Fruit fly (Drosophila melanogaster) whole organism, embryonic: ENCODE measurements around the gene CG10674.

Source experiments
- ATbp ChIP-seq: fragments of 200-800 bp; sonication (Bioruptor generic); optimal IDR thresholded peaks from 2 replicates; lab custom pipeline; 2017; ENCODE audit warnings: missing biosample characterization, mild to moderate bottlenecking, missing genetic modification characterization, missing genetic modification reagents
- Asciz ChIP-seq: fragments of 200-800 bp; sonication (Bioruptor generic); optimal IDR thresholded peaks from 2 replicates; lab custom pipeline; 2017; ENCODE audit warnings: missing biosample characterization, mild to moderate bottlenecking, missing genetic modification characterization, missing genetic modification reagents
- B-H1 ChIP-seq: fragments of 200-800 bp; sonication (Bioruptor generic); IDR thresholded peaks from 3 replicates; pipeline ENCODE4 v1.3.6; 2022; ENCODE audit warnings: missing biosample characterization, missing genetic modification characterization
- CG10654 ChIP-seq: fragments of 200-800 bp; sonication (Bioruptor generic); optimal IDR thresholded peaks from 2 replicates; lab custom pipeline; 2016; ENCODE audit warnings: missing biosample characterization, missing genetic modification characterization
- CG12942 ChIP-seq: fragments of 200-800 bp; sonication (Bioruptor generic); optimal IDR thresholded peaks from 3 replicates; lab custom pipeline; 2016; ENCODE audit warnings: missing biosample characterization, missing genetic modification characterization
- CG14965 ChIP-seq: fragments of 200-800 bp; sonication (Bioruptor generic); optimal IDR thresholded peaks from 2 replicates; lab custom pipeline; 2016; ENCODE audit warnings: missing biosample characterization, missing genetic modification characterization, borderline replicate concordance
- CG15601 ChIP-seq: fragments of 200-800 bp; sonication (Bioruptor generic); optimal IDR thresholded peaks from 3 replicates; lab custom pipeline; 2019; ENCODE audit warnings: missing biosample characterization, mild to moderate bottlenecking, missing genetic modification characterization, moderate library complexity
- CG18599 ChIP-seq: fragments of 200-800 bp; sonication (Bioruptor generic); optimal IDR thresholded peaks from 3 replicates; lab custom pipeline; 2017; ENCODE audit warnings: missing biosample characterization, missing genetic modification characterization, mild to moderate bottlenecking, moderate library complexity, missing genetic modification reagents
- CG18764 ChIP-seq: fragments of 200-800 bp; sonication (Bioruptor generic); optimal IDR thresholded peaks from 3 replicates; lab custom pipeline; 2016; ENCODE audit warnings: missing biosample characterization, missing genetic modification characterization
- CG2202 ChIP-seq: fragments of 200-800 bp; sonication (Bioruptor generic); optimal IDR thresholded peaks from 2 replicates; lab custom pipeline; 2018; ENCODE audit warnings: missing biosample characterization, mild to moderate bottlenecking, missing genetic modification characterization
- CG31388 ChIP-seq: fragments of 200-800 bp; sonication (Bioruptor generic); optimal IDR thresholded peaks from 2 replicates; lab custom pipeline; 2016; ENCODE audit warnings: missing biosample characterization, missing genetic modification characterization
- CG3281 ChIP-seq: fragments of 200-800 bp; sonication (Bioruptor generic); optimal IDR thresholded peaks from 3 replicates; lab custom pipeline; 2017; ENCODE audit warnings: missing biosample characterization, mild to moderate bottlenecking, missing genetic modification characterization
- CG3407 ChIP-seq: fragments of 200-800 bp; sonication (Bioruptor generic); optimal IDR thresholded peaks from 2 replicates; lab custom pipeline; 2018; ENCODE audit warnings: missing biosample characterization, mild to moderate bottlenecking, missing genetic modification characterization
- CG3838 ChIP-seq: fragments of 200-800 bp; sonication (Bioruptor generic); optimal IDR thresholded peaks from 3 replicates; lab custom pipeline; 2016; ENCODE audit warnings: missing biosample characterization, missing genetic modification characterization
- CG42726 ChIP-seq: fragments of 200-800 bp; sonication (Bioruptor generic); IDR thresholded peaks from 2 replicates; pipeline ENCODE4 v1.3.6; 2022; ENCODE audit warnings: missing biosample characterization, missing genetic modification characterization; ENCODE audit not compliant: partially characterized antibody
- CG4707 ChIP-seq: fragments of 200-800 bp; sonication (Bioruptor generic); optimal IDR thresholded peaks from 2 replicates; lab custom pipeline; 2018; ENCODE audit warnings: missing biosample characterization, mild to moderate bottlenecking, missing genetic modification characterization, moderate library complexity
- CG6175 ChIP-seq: fragments of 200-800 bp; sonication (Bioruptor generic); IDR thresholded peaks from 3 replicates; pipeline ENCODE4 v1.3.6; 2022; ENCODE audit warnings: missing biosample characterization, missing genetic modification characterization
- CG6254 ChIP-seq: fragments of 200-800 bp; sonication (Bioruptor generic); optimal IDR thresholded peaks from 3 replicates; lab custom pipeline; 2017; ENCODE audit warnings: mild to moderate bottlenecking, missing biosample characterization, missing genetic modification reagents, missing genetic modification characterization
- CG6791 ChIP-seq: fragments of 200-800 bp; sonication (Bioruptor generic); IDR thresholded peaks from 3 replicates; pipeline ENCODE4 v1.3.6; 2022; ENCODE audit warnings: missing biosample characterization, missing genetic modification characterization; ENCODE audit not compliant: partially characterized antibody
- CG7271 ChIP-seq: fragments of 200-800 bp; sonication (Bioruptor generic); optimal IDR thresholded peaks from 2 replicates; lab custom pipeline; 2018; ENCODE audit warnings: missing biosample characterization, mild to moderate bottlenecking, missing genetic modification characterization, moderate library complexity
- CG7556 ChIP-seq: fragments of 200-800 bp; sonication (Bioruptor generic); optimal IDR thresholded peaks from 2 replicates; lab custom pipeline; 2017; ENCODE audit warnings: missing biosample characterization, mild to moderate bottlenecking, missing genetic modification characterization
- CG7745 ChIP-seq: fragments of 200-800 bp; sonication (Bioruptor generic); optimal IDR thresholded peaks from 2 replicates; lab custom pipeline; 2018; ENCODE audit warnings: missing biosample characterization, mild to moderate bottlenecking, missing genetic modification characterization, moderate library complexity
- CG8290 ChIP-seq, 3 experiments: fragments of 200-800 bp; sonication (Bioruptor generic); optimal IDR thresholded peaks; 2 replicates each; lab custom pipeline; 2016 to 2019; ENCODE audit warnings: missing biosample characterization in 3 of 3, missing genetic modification characterization in 3 of 3, mild to moderate bottlenecking in 2 of 3, moderate library complexity in 1 of 3
- CG8944 ChIP-seq: fragments of 200-800 bp; sonication (Bioruptor generic); optimal IDR thresholded peaks from 3 replicates; lab custom pipeline; 2016; ENCODE audit warnings: missing biosample characterization, missing genetic modification characterization
- CrebB ChIP-seq: fragments of 200-800 bp; sonication (Bioruptor generic); optimal IDR thresholded peaks from 3 replicates; lab custom pipeline; 2018; ENCODE audit warnings: missing biosample characterization, mild to moderate bottlenecking, missing genetic modification characterization
- D19B ChIP-seq: fragments of 200-800 bp; sonication (Bioruptor generic); optimal IDR thresholded peaks from 2 replicates; lab custom pipeline; 2017; ENCODE audit warnings: missing biosample characterization, mild to moderate bottlenecking, missing genetic modification characterization
- Doc2 ChIP-seq: fragments of 200-800 bp; sonication (Bioruptor generic); IDR thresholded peaks from 2 replicates; pipeline ENCODE4 v1.3.6; 2022; ENCODE audit warnings: missing biosample characterization, missing genetic modification characterization
- ERR ChIP-seq: fragments of 200-800 bp; sonication (Bioruptor generic); optimal IDR thresholded peaks from 2 replicates; lab custom pipeline; 2016; ENCODE audit warnings: missing biosample characterization, missing genetic modification characterization
- Fer2 ChIP-seq: fragments of 200-800 bp; sonication (Bioruptor generic); optimal IDR thresholded peaks from 2 replicates; lab custom pipeline; 2018; ENCODE audit warnings: missing biosample characterization, mild to moderate bottlenecking, missing genetic modification characterization, moderate library complexity
- Hr51 ChIP-seq, 2 experiments: fragments of 200-800 bp; sonication (Bioruptor generic); optimal IDR thresholded peaks; 2 replicates in 1 of 2; 3 replicates in 1 of 2; lab custom pipeline; 2016 to 2018; ENCODE audit warnings: missing biosample characterization in 2 of 2, missing genetic modification characterization in 2 of 2, mild to moderate bottlenecking in 1 of 2, moderate library complexity in 1 of 2
- MESR4 ChIP-seq: fragments of 200-800 bp; sonication (Bioruptor generic); optimal IDR thresholded peaks from 2 replicates; lab custom pipeline; 2018; ENCODE audit warnings: missing biosample characterization, mild to moderate bottlenecking, missing genetic modification characterization, moderate library complexity
- Mes4 ChIP-seq: fragments of 200-800 bp; sonication (Bioruptor generic); optimal IDR thresholded peaks from 2 replicates; lab custom pipeline; 2016; ENCODE audit warnings: missing biosample characterization, missing genetic modification characterization
- Oli ChIP-seq: fragments of 200-800 bp; sonication (Bioruptor generic); optimal IDR thresholded peaks from 2 replicates; lab custom pipeline; 2018; ENCODE audit warnings: missing biosample characterization, mild to moderate bottlenecking, missing genetic modification characterization, moderate library complexity
- Ptx1 ChIP-seq: fragments of 200-800 bp; sonication (Bioruptor generic); IDR thresholded peaks from 2 replicates; pipeline ENCODE4 v1.3.6; 2022; ENCODE audit warnings: missing biosample characterization, missing genetic modification characterization
- Stat92E ChIP-seq, 3 experiments: fragments of >200 bp in 2 of 3; fragments of 200-800 bp in 1 of 3; sonication (Bioruptor generic) in 1 of 3; optimal IDR thresholded peaks; 2 replicates each; lab custom pipeline; 2017 to 2019; ENCODE audit warnings: missing biosample characterization in 3 of 3, missing genetic modification characterization in 3 of 3, mild to moderate bottlenecking in 1 of 3, moderate library complexity in 1 of 3
- TFAM ChIP-seq: fragments of 200-800 bp; sonication (Bioruptor generic); optimal IDR thresholded peaks from 2 replicates; lab custom pipeline; 2017; ENCODE audit warnings: missing biosample characterization, missing genetic modification characterization, inconsistent platforms
- ac ChIP-seq: fragments of 200-800 bp; sonication (Bioruptor generic); optimal IDR thresholded peaks from 3 replicates; lab custom pipeline; 2017; ENCODE audit warnings: missing biosample characterization, mild to moderate bottlenecking, missing genetic modification characterization
- ase ChIP-seq: fragments of 200-800 bp; sonication (Bioruptor generic); IDR thresholded peaks from 3 replicates; pipeline ENCODE4 v1.3.6; 2022; ENCODE audit warnings: missing biosample characterization, missing genetic modification characterization
- dimm ChIP-seq: fragments of 200-800 bp; sonication (Bioruptor generic); IDR thresholded peaks from 2 replicates; pipeline ENCODE4 v1.3.6; 2022; ENCODE audit warnings: missing biosample characterization, missing genetic modification characterization
- gce ChIP-seq: fragments of 200-800 bp; sonication (Bioruptor generic); IDR thresholded peaks from 3 replicates; pipeline ENCODE4 v1.3.6; 2022; ENCODE audit warnings: missing biosample characterization, missing genetic modification characterization
- ham ChIP-seq: fragments of 200-800 bp; sonication (Bioruptor generic); IDR thresholded peaks from 2 replicates; pipeline ENCODE4 v1.3.6; 2022; ENCODE audit warnings: missing biosample characterization, missing genetic modification characterization
- nau ChIP-seq: fragments of 200-800 bp; sonication (Bioruptor generic); optimal IDR thresholded peaks from 3 replicates; lab custom pipeline; 2017; ENCODE audit warnings: missing biosample characterization, mild to moderate bottlenecking, missing genetic modification characterization, missing genetic modification reagents
- nerfin-2 ChIP-seq: fragments of 200-800 bp; sonication (Bioruptor generic); IDR thresholded peaks from 2 replicates; pipeline ENCODE4 v1.3.6; 2022; ENCODE audit warnings: missing biosample characterization, missing genetic modification characterization; ENCODE audit not compliant: partially characterized antibody
- oc ChIP-seq: fragments of 200-800 bp; sonication (Bioruptor generic); optimal IDR thresholded peaks from 2 replicates; lab custom pipeline; 2018; ENCODE audit warnings: missing biosample characterization, mild to moderate bottlenecking, missing genetic modification characterization, moderate library complexity
- psq ChIP-seq: fragments of 200-800 bp; sonication (Bioruptor generic); optimal IDR thresholded peaks from 2 replicates; lab custom pipeline; 2017; ENCODE audit warnings: missing biosample characterization, missing genetic modification characterization
- sna ChIP-seq: fragments of 200-800 bp; sonication (Bioruptor generic); IDR thresholded peaks from 2 replicates; pipeline ENCODE4 v1.3.6; 2022; ENCODE audit warnings: missing biosample characterization, missing genetic modification characterization; ENCODE audit not compliant: partially characterized antibody
- sr ChIP-seq: fragments of 200-800 bp; sonication (Bioruptor generic); IDR thresholded peaks from 3 replicates; pipeline ENCODE4 v1.3.6; 2022; ENCODE audit warnings: missing biosample characterization, missing genetic modification characterization
- yki ChIP-seq: fragments of >200 bp; optimal IDR thresholded peaks from 3 replicates; lab custom pipeline; 2018
- zfh1 ChIP-seq: fragments of 200-800 bp; sonication (Bioruptor generic); IDR thresholded peaks from 3 replicates; pipeline ENCODE4 v1.3.6; 2022; ENCODE audit warnings: missing biosample characterization, missing genetic modification characterization

Gene CG10674

dm6 chr3L:5139312-5139711 lies 3.2 kb upstream of the CG10674 start, which contains the start of the genes Tcs5 and CHMP2B (continued):
- TF ChIP-seq zfh1 (GFP tag; lab: Robert Waterston, UW) (peak; percentile 100), CG3281 (GFP tag; lab: Kevin White, UChicago) (peak; percentile 99), B-H1 (peak; percentile 100), CG18764 (peak; percentile 99), CG7271 (tag; lab: Kevin White, UChicago) (peak; percentile 100), ATbp (peak; percentile 99), Asciz (GFP tag; lab: Kevin White, UChicago) (peak; percentile 99), CG3838 (peak; percentile 99), Mes4 (peak; percentile 99), CG6254 (peak; percentile 97), sna (GFP tag; lab: Robert Waterston, UW) (0 out of 2 replicates have a peak, but pooled peaks have one; percentile 42), CG6791 (GFP tag; lab: Robert Waterston, UW) (peak; percentile 51; the same call in 1 of the 3 replicates), CG4707 (GFP tag; lab: Kevin White, UChicago) (peak; percentile 97), Stat92E (GFP tag; optimal IDR thresholded peaks at IDR 0.05; lab: Kevin White, UChicago) (peak in 1 of 3 experiments; percentile 24), CG18599 (peak; percentile 100), Doc2 (peak; percentile 100), CG7745 (tag; lab: Kevin White, UChicago) (peak; percentile 96), psq (GFP tag; lab: Kevin White, UChicago) (peak; percentile 98), TFAM (GFP tag; lab: Kevin White, UChicago) (peak; percentile 96), CG15601 (tag; lab: Kevin White, UChicago) (peak; percentile 99), MESR4 (GFP tag; lab: Kevin White, UChicago) (peak; percentile 94), CG8944 (GFP tag; lab: Kevin White, UChicago) (peak; percentile 100), CrebB (tag; lab: Kevin White, UChicago) (peak; percentile 99), nerfin-2 (GFP tag; lab: Robert Waterston, UW) (peak; percentile 16; the same call in 1 of the 2 replicates), Fer2 (peak; percentile 99), CG31388 (GFP tag; lab: Kevin White, UChicago) (peak; percentile 99), nau (GFP tag; lab: Kevin White, UChicago) (peak; percentile 99), Ptx1 (GFP tag; lab: Robert Waterston, UW) (peak; percentile 100), gce (GFP tag; lab: Robert Waterston, UW) (peak; percentile 100), oc (tag; lab: Kevin White, UChicago) (peak; percentile 100), CG7556 (GFP tag; lab: Kevin White, UChicago) (peak; percentile 99), CG42726 (GFP tag; lab: Robert Waterston, UW) (peak; percentile 44; the same call in 1 of the 2 replicates), sr (GFP tag; lab: Robert Waterston, UW) (peak; percentile 100), Hr51 (GFP tag; optimal IDR thresholded peaks at IDR 0.05; lab: Kevin White, UChicago) (peak; percentile 100), D19B (GFP tag; lab: Kevin White, UChicago) (peak; percentile 98), ham (GFP tag; lab: Robert Waterston, UW) (peak; percentile 99), CG14965 (peak; percentile 92), ERR (peak; percentile 99), yki (lab: Kevin White, UChicago) (no peak), CG10654 (GFP tag; lab: Kevin White, UChicago) (peak; percentile 100), dimm (GFP tag; lab: Robert Waterston, UW) (peak; percentile 100), CG2202 (tag; lab: Kevin White, UChicago) (peak; percentile 100), CG8290 (GFP tag; optimal IDR thresholded peaks at IDR 0.05; lab: Kevin White, UChicago) (peak; percentile 99), CG8290 (tag; optimal IDR thresholded peaks at IDR 0.05; lab: Kevin White, UChicago) (peak; percentile 98 to 99), CG12942 (GFP tag; lab: Kevin White, UChicago) (peak; percentile 100), CG3407 (GFP tag; lab: Kevin White, UChicago) (peak; percentile 99), ac (GFP tag; lab: Kevin White, UChicago) (peak; percentile 99), ase (GFP tag; lab: Robert Waterston, UW) (peak; percentile 100), Oli (peak; percentile 100), CG6175 (peak; percentile 100)
